Fruit fly (Drosophila melanogaster) whole organism, wandering third instar larva: ENCODE data around the gene CG4045.

ENCODE experiments used
- Abd-B ChIP-seq: fragments of >200 bp; optimal IDR thresholded peaks from 2 replicates; lab custom pipeline; 2017; ENCODE audit warnings: missing biosample characterization, missing genetic modification characterization
- CG9705 ChIP-seq: fragments of 200-800 bp; sonication (Bioruptor generic); optimal IDR thresholded peaks from 2 replicates; lab custom pipeline; 2018; ENCODE audit warnings: missing biosample characterization, mild to moderate bottlenecking, missing genetic modification characterization
- Dif ChIP-seq: fragments of 200-275, 200-300 bp; sonication (Bioruptor generic); optimal IDR thresholded peaks from 2 replicates; lab custom pipeline; 2018; ENCODE audit warnings: missing biosample characterization, missing genetic modification characterization; ENCODE audit not compliant: partially characterized antibody
- GATAd ChIP-seq: sonication (Bioruptor generic); optimal IDR thresholded peaks from 2 replicates; lab custom pipeline; 2016; ENCODE audit warnings: missing biosample characterization, missing genetic modification characterization
- HLH106 ChIP-seq: fragments of 200-800 bp; optimal IDR thresholded peaks from 3 replicates; lab custom pipeline; 2019; ENCODE audit warnings: missing biosample characterization, mild to moderate bottlenecking, missing genetic modification characterization, moderate library complexity
- Hnf4 ChIP-seq: fragments of 200-800 bp; sonication (Bioruptor generic); optimal IDR thresholded peaks from 2 replicates; lab custom pipeline; 2016; ENCODE audit warnings: missing biosample characterization, mild to moderate bottlenecking, missing genetic modification characterization
- Hr83 ChIP-seq: fragments of 200-300 bp; sonication (Bioruptor generic); optimal IDR thresholded peaks from 2 replicates; lab custom pipeline; 2016; ENCODE audit warnings: missing biosample characterization, mild to moderate bottlenecking, missing genetic modification characterization, moderate library complexity; ENCODE audit not compliant: poor library complexity, severe bottlenecking
- Jra ChIP-seq: sonication (Bioruptor generic); optimal IDR thresholded peaks from 2 replicates; lab custom pipeline; 2016; ENCODE audit warnings: missing biosample characterization, missing genetic modification characterization
- Mio ChIP-seq: sonication (Bioruptor generic); optimal IDR thresholded peaks from 2 replicates; lab custom pipeline; 2016; ENCODE audit warnings: missing biosample characterization, missing genetic modification characterization
- Myc ChIP-seq: fragments of >200 bp; optimal IDR thresholded peaks from 2 replicates; lab custom pipeline; 2017
- N ChIP-seq: fragments of >200 bp; optimal IDR thresholded peaks from 2 replicates; lab custom pipeline; 2018; ENCODE audit warnings: missing biosample characterization, missing external identifiers, missing genetic modification characterization
- OdsH ChIP-seq: fragments of 200-800 bp; sonication (Bioruptor generic); optimal IDR thresholded peaks from 2 replicates; lab custom pipeline; 2016; ENCODE audit warnings: missing biosample characterization, mild to moderate bottlenecking, missing genetic modification characterization
- Rel ChIP-seq, 2 experiments: fragments of 200-800 bp; sonication (Bioruptor generic) in 1 of 2; optimal IDR thresholded peaks; 2 replicates in 1 of 2; 3 replicates in 1 of 2; lab custom pipeline; 2016 to 2019; ENCODE audit warnings: mild to moderate bottlenecking in 2 of 2, missing biosample characterization in 2 of 2, missing genetic modification characterization in 2 of 2, moderate library complexity in 1 of 2
- Sp1 ChIP-seq: fragments of 200-800 bp; sonication (Bioruptor generic); optimal IDR thresholded peaks from 3 replicates; lab custom pipeline; 2019; ENCODE audit warnings: missing biosample characterization, mild to moderate bottlenecking, missing genetic modification characterization, moderate library complexity
- Vsx2 ChIP-seq: fragments of 200-300, 225-300 bp; sonication (Bioruptor generic); optimal IDR thresholded peaks from 2 replicates; lab custom pipeline; 2018; ENCODE audit warnings: missing biosample characterization, missing genetic modification characterization; ENCODE audit not compliant: partially characterized antibody
- br ChIP-seq: fragments of 200-800 bp; sonication (Bioruptor generic); optimal IDR thresholded peaks from 2 replicates; lab custom pipeline; 2016; ENCODE audit warnings: missing biosample characterization, missing genetic modification characterization
- brk ChIP-seq: fragments of 200-800 bp; sonication (Bioruptor generic); optimal IDR thresholded peaks from 2 replicates; lab custom pipeline; 2016; ENCODE audit warnings: missing biosample characterization, mild to moderate bottlenecking, missing genetic modification characterization
- dl ChIP-seq, 2 experiments: fragments of 175-275, 200-275 bp in 1 of 2; fragments of 200-275 bp in 1 of 2; sonication (Bioruptor generic); optimal IDR thresholded peaks; lab custom pipeline; 2018; ENCODE audit warnings: mild to moderate bottlenecking in 2 of 2, missing biosample characterization in 2 of 2, missing genetic modification characterization in 2 of 2, moderate library complexity in 2 of 2; ENCODE audit not compliant: partially characterized antibody in 2 of 2, insufficient read depth in 1 of 2
- dmrt93B ChIP-seq: fragments of 200-800 bp; sonication (Bioruptor generic); optimal IDR thresholded peaks from 2 replicates; lab custom pipeline; 2018; ENCODE audit warnings: missing biosample characterization, mild to moderate bottlenecking, missing genetic modification characterization
- ey ChIP-seq: fragments of 200-800 bp; sonication (Bioruptor generic); optimal IDR thresholded peaks from 2 replicates; lab custom pipeline; 2016; ENCODE audit warnings: missing biosample characterization, missing genetic modification characterization
- foxo ChIP-seq, 2 experiments: fragments of 200-800 bp; sonication (Bioruptor generic); optimal IDR thresholded peaks; 2 replicates in 1 of 2; 3 replicates in 1 of 2; lab custom pipeline; 2016 to 2017; ENCODE audit warnings: missing biosample characterization in 2 of 2, missing genetic modification characterization in 2 of 2
- fru ChIP-seq: fragments of 200-800 bp; sonication (Bioruptor generic); optimal IDR thresholded peaks from 3 replicates; lab custom pipeline; 2016; ENCODE audit warnings: missing biosample characterization, mild to moderate bottlenecking, missing genetic modification characterization
- h ChIP-seq: fragments of 200-800 bp; sonication (Bioruptor generic); optimal IDR thresholded peaks from 3 replicates; lab custom pipeline; 2016; ENCODE audit warnings: missing biosample characterization, mild to moderate bottlenecking, missing genetic modification characterization
- lola ChIP-seq: fragments of >200 bp; optimal IDR thresholded peaks from 2 replicates; lab custom pipeline; 2017; ENCODE audit warnings: missing biosample characterization, missing genetic modification characterization
- pan ChIP-seq: fragments of >200 bp; optimal IDR thresholded peaks from 2 replicates; lab custom pipeline; 2017
- psq ChIP-seq: fragments of 200-800 bp; sonication (Bioruptor generic); optimal IDR thresholded peaks from 3 replicates; lab custom pipeline; 2017; ENCODE audit warnings: missing biosample characterization, mild to moderate bottlenecking, missing genetic modification characterization, moderate library complexity
- rgr ChIP-seq: fragments of 200-800 bp; sonication (Bioruptor generic); optimal IDR thresholded peaks from 3 replicates; lab custom pipeline; 2016; ENCODE audit warnings: missing biosample characterization, mild to moderate bottlenecking, missing genetic modification characterization
- sage ChIP-seq: fragments of 200-800 bp; sonication (Bioruptor generic); optimal IDR thresholded peaks from 2 replicates; lab custom pipeline; 2016; ENCODE audit warnings: missing biosample characterization, mild to moderate bottlenecking, missing genetic modification characterization
- sv ChIP-seq: fragments of 200-800 bp; sonication (Bioruptor generic); optimal IDR thresholded peaks from 3 replicates; lab custom pipeline; 2016; ENCODE audit warnings: missing biosample characterization, missing genetic modification characterization
- tai ChIP-seq: sonication (Bioruptor generic); optimal IDR thresholded peaks from 2 replicates; lab custom pipeline; 2016; ENCODE audit warnings: missing biosample characterization, missing genetic modification characterization
- usp ChIP-seq: fragments of >200 bp; optimal IDR thresholded peaks from 2 replicates; lab custom pipeline; 2017; ENCODE audit warnings: missing biosample characterization, missing genetic modification characterization
- woc ChIP-seq: sonication (Bioruptor generic); optimal IDR thresholded peaks from 2 replicates; lab custom pipeline; 2016; ENCODE audit warnings: missing biosample characterization, mild to moderate bottlenecking, missing genetic modification characterization

The CG4045 gene

dm6 chrX:2069787-2070707 lies 5.7 kb downstream of the CG4045 start:
- TF ChIP-seq sv (no peak), Rel (GFP tag; optimal IDR thresholded peaks at IDR 0.05; lab: Kevin White, UChicago) (peak; percentile 17), Rel (tag; optimal IDR thresholded peaks at IDR 0.05; lab: Kevin White, UChicago) (no peak), Hnf4 (GFP tag; lab: Kevin White, UChicago) (no peak), Hr83 (GFP tag; lab: Kevin White, UChicago) (no peak)
- TF ChIP-seq, all 38 proteins: peak for 1

dm6 chrX:2068292-2068691 lies 7.4 kb downstream of the CG4045 start, which contains the start of gene CG4194:
TSS of gene CG4194 (plus strand) at chrX:2068592.
- TF ChIP-seq dmrt93B (GFP tag; lab: Kevin White, UChicago) (no peak), Sp1 (GFP tag; lab: Kevin White, UChicago) (no peak), Dif (GFP tag; lab: Kevin White, UChicago) (no peak), ey (no peak), CG9705 (GFP tag; lab: Kevin White, UChicago) (no peak), Vsx2 (GFP tag; lab: Kevin White, UChicago) (no peak), Abd-B (no peak), Hnf4 (GFP tag; lab: Kevin White, UChicago) (no peak), OdsH (GFP tag; lab: Kevin White, UChicago) (no peak), sv (no peak), woc (no peak), fru (GFP tag; lab: Kevin White, UChicago) (no peak), psq (GFP tag; lab: Kevin White, UChicago) (no peak), sage (no peak), HLH106 (tag; lab: Kevin White, UChicago) (no peak), Hr83 (GFP tag; lab: Kevin White, UChicago) (no peak), GATAd (GFP tag; lab: Kevin White, UChicago) (no peak), dl (GFP tag; optimal IDR thresholded peaks at IDR 0.05; lab: Kevin White, UChicago; ENCODE audit: insufficient read depth in 1 of 2, partially characterized antibody in 2 of 2) (no peak), Rel (GFP tag; optimal IDR thresholded peaks at IDR 0.05; lab: Kevin White, UChicago) (no peak), Rel (tag; optimal IDR thresholded peaks at IDR 0.05; lab: Kevin White, UChicago) (no peak), foxo (GFP tag; optimal IDR thresholded peaks at IDR 0.05; lab: Kevin White, UChicago) (no peak)

dm6 chrX:2066259-2066658 lies 9.4 kb downstream of the CG4045 start, which contains the start of gene CG14054:
TSS of gene CG14054 (minus strand) at chrX:2066359.
- no peak for TF ChIP-seq fru (GFP tag; lab: Kevin White, UChicago)
- TF ChIP-seq woc: no peak
- no peak for TF ChIP-seq CG9705 (GFP tag; lab: Kevin White, UChicago)
- no peak for TF ChIP-seq Abd-B
- no peak for TF ChIP-seq N (GFP tag; lab: Kevin White, UChicago)
- TF ChIP-seq Jra (GFP tag; lab: Kevin White, UChicago): no peak
- TF ChIP-seq Rel (GFP tag; optimal IDR thresholded peaks at IDR 0.05; lab: Kevin White, UChicago): no peak
- no peak for TF ChIP-seq Rel (tag; optimal IDR thresholded peaks at IDR 0.05; lab: Kevin White, UChicago)
- TF ChIP-seq tai: no peak
- TF ChIP-seq Mio: no peak
- no peak for TF ChIP-seq Sp1 (GFP tag; lab: Kevin White, UChicago)
- TF ChIP-seq h (GFP tag; lab: Kevin White, UChicago): no peak
- TF ChIP-seq lola (GFP tag; lab: Kevin White, UChicago): no peak
- no peak for TF ChIP-seq br (GFP tag; lab: Kevin White, UChicago)
- TF ChIP-seq brk: no peak
- no peak for TF ChIP-seq usp (GFP tag; lab: Kevin White, UChicago)
- TF ChIP-seq rgr: no peak
- no peak for TF ChIP-seq foxo (GFP tag; optimal IDR thresholded peaks at IDR 0.05; lab: Kevin White, UChicago)
- no peak for TF ChIP-seq dl (GFP tag; optimal IDR thresholded peaks at IDR 0.05; lab: Kevin White, UChicago; ENCODE audit: insufficient read depth in 1 of 2, partially characterized antibody in 2 of 2)
- TF ChIP-seq GATAd (GFP tag; lab: Kevin White, UChicago): no peak
- TF ChIP-seq pan: no peak

dm6 chrX:2065073-2065472 lies 10.6 kb downstream of the CG4045 start, which contains the start of gene CG4281:
TSS of gene CG4281 (minus strand) at chrX:2065142.
- peak; percentile 58 for TF ChIP-seq woc
- TF ChIP-seq HLH106 (tag; lab: Kevin White, UChicago): no peak
- TF ChIP-seq Hr83 (GFP tag; lab: Kevin White, UChicago): no peak
- no peak for TF ChIP-seq Jra (GFP tag; lab: Kevin White, UChicago)
- peak; percentile 29 for TF ChIP-seq h (GFP tag; lab: Kevin White, UChicago)
- TF ChIP-seq foxo (GFP tag; optimal IDR thresholded peaks at IDR 0.05; lab: Kevin White, UChicago): no peak
- peak; percentile 2 for TF ChIP-seq fru (GFP tag; lab: Kevin White, UChicago)
- TF ChIP-seq Sp1 (GFP tag; lab: Kevin White, UChicago): peak; percentile 6
- peak; percentile 83 for TF ChIP-seq Myc (lab: Kevin White, UChicago)
- TF ChIP-seq, all 38 proteins: peak for 5
